Fruit fly (Drosophila melanogaster) whole organism, embryonic: ENCODE results near the gene Cyp4d21.
A peak's percentile ranks its signal among the peaks of the same experiment; 100 is the strongest.

Experiments
- ATbp ChIP-seq: fragments of 200-800 bp; sonication (Bioruptor generic); optimal IDR thresholded peaks from 2 replicates; lab custom pipeline; 2017; ENCODE audit warnings: missing biosample characterization, mild to moderate bottlenecking, missing genetic modification characterization, missing genetic modification reagents
- Awh ChIP-seq: fragments of 200-800 bp; sonication (Bioruptor generic); IDR thresholded peaks from 2 replicates; pipeline ENCODE4, ENCODE4 v1.3.6; 2022; ENCODE audit warnings: missing biosample characterization, missing genetic modification characterization
- CG10267 ChIP-seq: fragments of 200-800 bp; sonication (Bioruptor generic); optimal IDR thresholded peaks from 2 replicates; lab custom pipeline; 2018; ENCODE audit warnings: missing biosample characterization, mild to moderate bottlenecking, missing genetic modification characterization, moderate library complexity
- CG17568 ChIP-seq: fragments of 200-800 bp; sonication (Bioruptor generic); optimal IDR thresholded peaks from 2 replicates; lab custom pipeline; 2018; ENCODE audit warnings: missing biosample characterization, mild to moderate bottlenecking, missing genetic modification characterization, moderate library complexity
- CG5245 ChIP-seq: fragments of 200-800 bp; sonication (Bioruptor generic); optimal IDR thresholded peaks from 3 replicates; lab custom pipeline; 2016; ENCODE audit warnings: missing biosample characterization, missing genetic modification characterization
- HLH3B ChIP-seq: fragments of 200-800 bp; sonication (Bioruptor generic); IDR thresholded peaks from 2 replicates; pipeline ENCODE4 v1.3.6; 2022; ENCODE audit warnings: missing biosample characterization, missing genetic modification characterization
- Hmx ChIP-seq: fragments of 200-800 bp; sonication (Bioruptor generic); optimal IDR thresholded peaks from 2 replicates; lab custom pipeline; 2016; ENCODE audit warnings: missing biosample characterization, missing genetic modification characterization
- Sry-β ChIP-seq: fragments of 200-800 bp; sonication (Bioruptor generic); optimal IDR thresholded peaks from 2 replicates; lab custom pipeline; 2018; ENCODE audit warnings: missing biosample characterization, mild to moderate bottlenecking, missing genetic modification characterization, moderate library complexity
- cas ChIP-seq: fragments of 200-800 bp; sonication (Bioruptor generic); IDR thresholded peaks from 2 replicates; pipeline ENCODE4 v1.3.6; 2022; ENCODE audit warnings: missing biosample characterization, missing genetic modification characterization
- gce ChIP-seq: fragments of 200-800 bp; sonication (Bioruptor generic); IDR thresholded peaks from 3 replicates; pipeline ENCODE4 v1.3.6; 2022; ENCODE audit warnings: missing biosample characterization, missing genetic modification characterization
- kah ChIP-seq: fragments of 200-800 bp; sonication (Bioruptor generic); optimal IDR thresholded peaks from 2 replicates; lab custom pipeline; 2018; ENCODE audit warnings: missing biosample characterization, mild to moderate bottlenecking, missing genetic modification characterization
- seq ChIP-seq: fragments of 200-800 bp; sonication (Bioruptor generic); IDR thresholded peaks from 2 replicates; pipeline ENCODE4 v1.3.6; 2022; ENCODE audit warnings: missing biosample characterization, missing genetic modification characterization
- slp2 ChIP-seq: fragments of 200-800 bp; sonication (Bioruptor generic); optimal IDR thresholded peaks from 2 replicates; lab custom pipeline; 2016; ENCODE audit warnings: missing biosample characterization, missing genetic modification characterization

- TF ChIP-seq CG17568 (GFP tag; lab: Kevin White, UChicago) (peak; percentile 23), Hmx (peak; percentile 10), slp2 (GFP tag; lab: Kevin White, UChicago) (peak; percentile 84), kah (GFP tag; lab: Kevin White, UChicago) (peak; percentile 70), CG5245 (GFP tag; lab: Kevin White, UChicago) (peak; percentile 90), cas (GFP tag; lab: Robert Waterston, UW) (no peak), ATbp (peak; percentile 90), Awh (GFP tag; lab: Robert Waterston, UW) (peak; percentile 84), CG10267 (tag; lab: Kevin White, UChicago) (peak; percentile 84), gce (peak; percentile 86), Sry-β (GFP tag; lab: Kevin White, UChicago) (peak; percentile 2), seq (GFP tag; lab: Robert Waterston, UW) (no peak), HLH3B (GFP tag; lab: Robert Waterston, UW) (peak; percentile 82)
Measured at dm6 chr2L:7596862-7597261, 8.5 kb upstream of the Cyp4d21 start.
